Worm (Caenorhabditis elegans): ENCODE data around the gene F26C11.4.

ce11 chrII:9916177-9916576 is at the start of gene F26C11.4:
- TF ChIP-seq zip-5 (tag; optimal IDR thresholded peaks at IDR 0.05) (no peak), hlh-13 (GFP tag; optimal IDR thresholded peaks at IDR 0.05) (no peak), pqm-1 (tag; optimal IDR thresholded peaks at IDR 0.05) (no peak), ceh-22 (tag; optimal IDR thresholded peaks at IDR 0.05) (no peak), ttx-3 (tag; optimal IDR thresholded peaks at IDR 0.05) (no peak), K02D7.2 (tag; optimal IDR thresholded peaks at IDR 0.05) (no peak), ama-1 (optimal IDR thresholded peaks at IDR 0.05) (no peak), nhr-232 (tag; optimal IDR thresholded peaks at IDR 0.05) (no peak), rnt-1 (tag; optimal IDR thresholded peaks at IDR 0.05) (no peak)

Measured in whole organism, late embryonic.